Fruit fly (Drosophila melanogaster) whole organism, embryonic: ENCODE data around the gene LManV.

Experiments
- Atf6 ChIP-seq: fragments of 200-800 bp; sonication (Bioruptor generic); IDR thresholded peaks from 2 replicates; pipeline ENCODE4 v1.3.6; 2022; ENCODE audit warnings: missing biosample characterization, missing genetic modification characterization
- BtbVII ChIP-seq: fragments of 200-800 bp; sonication (Bioruptor generic); optimal IDR thresholded peaks from 3 replicates; lab custom pipeline; 2017; ENCODE audit warnings: missing biosample characterization, mild to moderate bottlenecking, missing genetic modification characterization
- CG10462 ChIP-seq: fragments of 200-800 bp; sonication (Bioruptor generic); optimal IDR thresholded peaks from 2 replicates; lab custom pipeline; 2016; ENCODE audit warnings: missing biosample characterization, missing genetic modification characterization
- CG11695 ChIP-seq: fragments of 200-800 bp; sonication (Bioruptor generic); IDR thresholded peaks from 3 replicates; pipeline ENCODE4 v1.3.6; 2022; ENCODE audit warnings: missing biosample characterization, missing genetic modification characterization
- CG12769 ChIP-seq: fragments of 200-800 bp; sonication (Bioruptor generic); optimal IDR thresholded peaks from 2 replicates; lab custom pipeline; 2019; ENCODE audit warnings: missing biosample characterization, mild to moderate bottlenecking, missing genetic modification characterization, moderate library complexity
- CG15514 ChIP-seq: fragments of 200-800 bp; sonication (Bioruptor generic); optimal IDR thresholded peaks from 3 replicates; lab custom pipeline; 2017; ENCODE audit warnings: missing biosample characterization, missing genetic modification characterization, mild to moderate bottlenecking, moderate library complexity, missing genetic modification reagents
- CG15696 ChIP-seq: fragments of 200-800 bp; sonication (Bioruptor generic); optimal IDR thresholded peaks from 2 replicates; lab custom pipeline; 2019; ENCODE audit warnings: missing biosample characterization, mild to moderate bottlenecking, missing genetic modification characterization, moderate library complexity
- CG17385 ChIP-seq: fragments of 200-800 bp; sonication (Bioruptor generic); optimal IDR thresholded peaks from 3 replicates; lab custom pipeline; 2018; ENCODE audit warnings: missing biosample characterization, mild to moderate bottlenecking, missing genetic modification characterization
- CG18619 ChIP-seq: fragments of 200-800 bp; sonication (Bioruptor generic); optimal IDR thresholded peaks from 3 replicates; lab custom pipeline; 2017; ENCODE audit warnings: missing biosample characterization, mild to moderate bottlenecking, missing genetic modification characterization
- CG30431 ChIP-seq: fragments of 200-800 bp; sonication (Bioruptor generic); optimal IDR thresholded peaks from 2 replicates; lab custom pipeline; 2017; ENCODE audit warnings: missing biosample characterization, missing genetic modification characterization
- CG3065 ChIP-seq: fragments of 200-800 bp; sonication (Bioruptor generic); optimal IDR thresholded peaks from 2 replicates; lab custom pipeline; 2016; ENCODE audit warnings: missing biosample characterization, missing genetic modification characterization
- CG33213 ChIP-seq: fragments of 200-800 bp; sonication (Bioruptor generic); optimal IDR thresholded peaks from 3 replicates; lab custom pipeline; 2016; ENCODE audit warnings: missing biosample characterization, missing genetic modification characterization
- CG4404 ChIP-seq: fragments of 200-800 bp; sonication (Bioruptor generic); IDR thresholded peaks from 2 replicates; pipeline ENCODE4 v1.3.6; 2022; ENCODE audit warnings: missing biosample characterization, missing genetic modification characterization
- CG5180 ChIP-seq: fragments of 200-800 bp; sonication (Bioruptor generic); optimal IDR thresholded peaks from 3 replicates; lab custom pipeline; 2017; ENCODE audit warnings: missing biosample characterization, missing genetic modification characterization, mild to moderate bottlenecking, moderate library complexity, missing genetic modification reagents
- CG5245 ChIP-seq: fragments of 200-800 bp; sonication (Bioruptor generic); optimal IDR thresholded peaks from 3 replicates; lab custom pipeline; 2016; ENCODE audit warnings: missing biosample characterization, missing genetic modification characterization
- CG6683 ChIP-seq: fragments of 200-800 bp; sonication (Bioruptor generic); optimal IDR thresholded peaks from 2 replicates; lab custom pipeline; 2017; ENCODE audit warnings: missing biosample characterization, mild to moderate bottlenecking, missing genetic modification characterization, missing genetic modification reagents
- CG7372 ChIP-seq: fragments of 200-800 bp; sonication (Bioruptor generic); IDR thresholded peaks from 2 replicates; pipeline ENCODE4 v1.3.6; 2022; ENCODE audit warnings: missing biosample characterization, missing genetic modification characterization
- CG8290 ChIP-seq, 3 experiments: fragments of 200-800 bp; sonication (Bioruptor generic); optimal IDR thresholded peaks; 2 replicates each; lab custom pipeline; 2016 to 2019; ENCODE audit warnings: missing biosample characterization in 3 of 3, missing genetic modification characterization in 3 of 3, mild to moderate bottlenecking in 2 of 3, moderate library complexity in 1 of 3
- CG9609 ChIP-seq: fragments of 200-800 bp; sonication (Bioruptor generic); optimal IDR thresholded peaks from 3 replicates; lab custom pipeline; 2016; ENCODE audit warnings: missing biosample characterization, missing genetic modification characterization
- CG9797 ChIP-seq: fragments of 200-800 bp; sonication (Bioruptor generic); optimal IDR thresholded peaks from 3 replicates; lab custom pipeline; 2018; ENCODE audit warnings: missing biosample characterization, mild to moderate bottlenecking, missing genetic modification characterization
- Doc3 ChIP-seq: fragments of 200-800 bp; sonication (Bioruptor generic); IDR thresholded peaks from 3 replicates; pipeline ENCODE4 v1.3.6; 2022; ENCODE audit warnings: missing biosample characterization, missing genetic modification characterization; ENCODE audit not compliant: partially characterized antibody
- Dp ChIP-seq: fragments of 200-800 bp; sonication (Bioruptor generic); optimal IDR thresholded peaks from 2 replicates; lab custom pipeline; 2018; ENCODE audit warnings: missing biosample characterization, mild to moderate bottlenecking, missing genetic modification characterization, moderate library complexity
- Drgx ChIP-seq: fragments of 200-800 bp; sonication (Bioruptor generic); IDR thresholded peaks from 2 replicates; pipeline ENCODE4 v1.3.6; 2022; ENCODE audit warnings: missing biosample characterization, missing genetic modification characterization
- E2f2 ChIP-seq: fragments of 200-800 bp; sonication (Bioruptor generic); IDR thresholded peaks from 2 replicates; pipeline ENCODE4 v1.3.6; 2022; ENCODE audit warnings: missing biosample characterization, missing genetic modification characterization
- HLH4C ChIP-seq: fragments of 200-800 bp; sonication (Bioruptor generic); IDR thresholded peaks from 3 replicates; pipeline ENCODE4 v1.3.6; 2022; ENCODE audit warnings: missing biosample characterization, missing genetic modification characterization; ENCODE audit not compliant: partially characterized antibody
- HmgD ChIP-seq: fragments of 200-800 bp; sonication (Bioruptor generic); optimal IDR thresholded peaks from 3 replicates; lab custom pipeline; 2016; ENCODE audit warnings: missing biosample characterization, missing genetic modification characterization
- MBD-R2 ChIP-seq: fragments of 200-800 bp; sonication (Bioruptor generic); IDR thresholded peaks from 2 replicates; pipeline ENCODE4 v1.3.6; 2022; ENCODE audit warnings: missing biosample characterization, missing genetic modification characterization
- Mad ChIP-seq: fragments of 200-800 bp; sonication (Bioruptor generic); optimal IDR thresholded peaks from 2 replicates; lab custom pipeline; 2016; ENCODE audit warnings: missing biosample characterization, missing genetic modification characterization
- Med ChIP-seq: fragments of 200-800 bp; sonication (Bioruptor generic); peaks from one replicate; lab custom pipeline; 2016; ENCODE audit warnings: missing biosample characterization, missing genetic modification characterization, mild to moderate bottlenecking, inconsistent platforms, moderate library complexity
- Poxn ChIP-seq: fragments of 200-800 bp; sonication (Bioruptor generic); IDR thresholded peaks from 2 replicates; pipeline ENCODE4 v1.3.6; 2022; ENCODE audit warnings: missing biosample characterization, missing genetic modification characterization
- Sox102F ChIP-seq: fragments of 200-800 bp; sonication (Bioruptor generic); optimal IDR thresholded peaks from 2 replicates; lab custom pipeline; 2018; ENCODE audit warnings: missing biosample characterization, mild to moderate bottlenecking, missing genetic modification characterization, moderate library complexity
- abd-A ChIP-seq: fragments of 200-800 bp; sonication (Bioruptor generic); optimal IDR thresholded peaks from 3 replicates; lab custom pipeline; 2019; ENCODE audit warnings: missing biosample characterization, mild to moderate bottlenecking, missing genetic modification characterization, moderate library complexity
- ac ChIP-seq: fragments of 200-800 bp; sonication (Bioruptor generic); optimal IDR thresholded peaks from 3 replicates; lab custom pipeline; 2017; ENCODE audit warnings: missing biosample characterization, mild to moderate bottlenecking, missing genetic modification characterization
- amos ChIP-seq: fragments of 200-800 bp; sonication (Bioruptor generic); IDR thresholded peaks from 2 replicates; pipeline ENCODE4 v1.3.6; 2022; ENCODE audit warnings: missing biosample characterization, missing genetic modification characterization; ENCODE audit not compliant: partially characterized antibody
- ara ChIP-seq: fragments of 200-800 bp; sonication (Bioruptor generic); IDR thresholded peaks from 2 replicates; pipeline ENCODE4 v1.3.6; 2022; ENCODE audit warnings: missing biosample characterization, missing genetic modification characterization
- br ChIP-seq: fragments of >200 bp; optimal IDR thresholded peaks from 2 replicates; lab custom pipeline; 2017
- cad ChIP-seq: fragments of >200 bp; optimal IDR thresholded peaks from 2 replicates; lab custom pipeline; 2017; ENCODE audit warnings: missing biosample characterization, missing genetic modification characterization
- danr ChIP-seq: fragments of 200-800 bp; sonication (Bioruptor generic); IDR thresholded peaks from 2 replicates; pipeline ENCODE4 v1.3.6; 2022; ENCODE audit warnings: missing biosample characterization, missing genetic modification characterization
- fu2 ChIP-seq: fragments of 200-800 bp; sonication (Bioruptor generic); optimal IDR thresholded peaks from 2 replicates; lab custom pipeline; 2016; ENCODE audit warnings: missing biosample characterization, missing genetic modification characterization
- gce ChIP-seq: fragments of 200-800 bp; sonication (Bioruptor generic); IDR thresholded peaks from 3 replicates; pipeline ENCODE4 v1.3.6; 2022; ENCODE audit warnings: missing biosample characterization, missing genetic modification characterization
- gro ChIP-seq: fragments of 200-800 bp; sonication (Bioruptor generic); optimal IDR thresholded peaks from 2 replicates; lab custom pipeline; 2016; ENCODE audit warnings: missing biosample characterization, missing genetic modification characterization
- inv ChIP-seq: fragments of 200-800 bp; sonication (Bioruptor generic); IDR thresholded peaks from 2 replicates; pipeline ENCODE4 v1.3.6; 2022; ENCODE audit warnings: missing biosample characterization, missing genetic modification characterization; ENCODE audit not compliant: partially characterized antibody
- lab ChIP-seq: fragments of 200-800 bp; sonication (Bioruptor generic); optimal IDR thresholded peaks from 3 replicates; lab custom pipeline; 2017; ENCODE audit warnings: missing biosample characterization, missing genetic modification characterization, mild to moderate bottlenecking, moderate library complexity, missing genetic modification reagents
- lola ChIP-seq, 3 experiments: fragments of >200 bp in 2 of 3; fragments of 200-800 bp in 1 of 3; sonication (Bioruptor generic) in 1 of 3; optimal IDR thresholded peaks; 2 replicates each; lab custom pipeline; 2017 to 2019; ENCODE audit warnings: missing biosample characterization in 3 of 3, missing genetic modification characterization in 3 of 3, mild to moderate bottlenecking in 1 of 3, moderate library complexity in 1 of 3
- nau ChIP-seq: fragments of 200-800 bp; sonication (Bioruptor generic); optimal IDR thresholded peaks from 3 replicates; lab custom pipeline; 2017; ENCODE audit warnings: missing biosample characterization, mild to moderate bottlenecking, missing genetic modification characterization, missing genetic modification reagents
- run ChIP-seq: fragments of 200-800 bp; sonication (Bioruptor generic); optimal IDR thresholded peaks from 3 replicates; lab custom pipeline; 2018; ENCODE audit warnings: missing biosample characterization, mild to moderate bottlenecking, missing genetic modification characterization
- sqz ChIP-seq: fragments of 200-800 bp; sonication (Bioruptor generic); optimal IDR thresholded peaks from 3 replicates; lab custom pipeline; 2018; ENCODE audit warnings: missing biosample characterization, mild to moderate bottlenecking, missing genetic modification characterization
- unc-4 ChIP-seq: fragments of 200-800 bp; sonication (Bioruptor generic); IDR thresholded peaks from 2 replicates; pipeline ENCODE4 v1.3.6; 2022; ENCODE audit warnings: missing biosample characterization, missing genetic modification characterization; ENCODE audit not compliant: partially characterized antibody
- unpg ChIP-seq: fragments of 200-800 bp; sonication (Bioruptor generic); optimal IDR thresholded peaks from 3 replicates; lab custom pipeline; 2018; ENCODE audit warnings: missing biosample characterization, mild to moderate bottlenecking, missing genetic modification characterization, moderate library complexity
- vnd ChIP-seq: fragments of 200-800 bp; sonication (Bioruptor generic); IDR thresholded peaks from 3 replicates; pipeline ENCODE4 v1.3.6; 2022; ENCODE audit warnings: missing biosample characterization, missing genetic modification characterization; ENCODE audit not compliant: partially characterized antibody

LManV gene

DNA sequence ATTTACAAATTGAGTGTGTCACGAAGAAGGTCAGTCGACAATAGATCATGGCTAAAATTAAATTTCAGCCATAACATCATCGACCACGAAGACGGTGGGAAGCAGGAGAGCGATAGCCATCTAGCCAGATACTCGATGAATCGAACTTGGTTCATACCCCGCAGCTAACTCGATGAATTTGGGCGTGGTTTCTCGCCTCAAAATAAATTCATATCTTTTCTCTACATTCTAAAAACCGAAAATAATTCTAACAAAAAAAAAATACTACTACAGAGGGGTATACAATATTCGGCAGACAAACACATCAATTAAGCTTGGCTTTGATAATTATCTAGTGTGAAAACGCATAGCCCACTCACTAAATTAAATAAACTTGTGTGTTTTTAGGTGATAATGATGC lies 43.4 kb downstream of the LManV start (continued):
- TF ChIP-seq vnd (GFP tag; lab: Robert Waterston, UW) (no peak), cad (no peak), inv (GFP tag; lab: Robert Waterston, UW) (no peak), br (lab: Kevin White, UChicago) (no peak), nau (GFP tag; lab: Kevin White, UChicago) (no peak), Drgx (GFP tag; lab: Robert Waterston, UW) (no peak), run (tag; lab: Kevin White, UChicago) (no peak), lola (GFP tag; optimal IDR thresholded peaks at IDR 0.05; lab: Kevin White, UChicago) (no peak), CG6683 (GFP tag; lab: Kevin White, UChicago) (no peak), HmgD (GFP tag; lab: Kevin White, UChicago) (no peak), CG7372 (no peak), Doc3 (no peak), CG17385 (no peak), CG4404 (no peak), CG9609 (GFP tag; lab: Kevin White, UChicago) (no peak), E2f2 (GFP tag; lab: Robert Waterston, UW) (no peak; the same call in 1 of the 2 replicates), CG3065 (GFP tag; lab: Kevin White, UChicago) (no peak), Dp (no peak), ara (GFP tag; lab: Robert Waterston, UW) (0 out of 2 replicates have a peak, but pooled peaks have one; percentile 28), abd-A (tag; lab: Kevin White, UChicago) (no peak), Sox102F (GFP tag; lab: Kevin White, UChicago) (peak; percentile 62), CG12769 (tag; lab: Kevin White, UChicago) (peak; percentile 69), Atf6 (peak; percentile 25; the same call in 1 of the 2 replicates), CG5245 (GFP tag; lab: Kevin White, UChicago) (no peak), CG10462 (GFP tag; lab: Kevin White, UChicago) (no peak), unc-4 (no peak), CG18619 (GFP tag; lab: Kevin White, UChicago) (no peak), MBD-R2 (no peak), CG15514 (GFP tag; lab: Kevin White, UChicago) (no peak), CG30431 (GFP tag; lab: Kevin White, UChicago) (no peak), Med (peak; percentile 85), fu2 (GFP tag; lab: Kevin White, UChicago) (no peak), gro (GFP tag; lab: Kevin White, UChicago) (no peak), ac (GFP tag; lab: Kevin White, UChicago) (no peak), CG9797 (GFP tag; lab: Kevin White, UChicago) (no peak), Poxn (GFP tag; lab: Robert Waterston, UW) (no peak), CG8290 (GFP tag; optimal IDR thresholded peaks at IDR 0.05; lab: Kevin White, UChicago) (no peak), CG8290 (tag; optimal IDR thresholded peaks at IDR 0.05; lab: Kevin White, UChicago) (no peak), CG11695 (no peak; the same call in 2 of the 3 replicates), CG33213 (GFP tag; lab: Kevin White, UChicago) (no peak), danr (GFP tag; lab: Robert Waterston, UW) (0 out of 2 replicates have a peak, but pooled peaks have one; percentile 31), unpg (GFP tag; lab: Kevin White, UChicago) (no peak), CG15696 (tag; lab: Kevin White, UChicago) (no peak), HLH4C (GFP tag; lab: Robert Waterston, UW) (peak; percentile 44; the same call in 1 of the 3 replicates), lab (GFP tag; lab: Kevin White, UChicago) (peak; percentile 51), sqz (GFP tag; lab: Kevin White, UChicago) (no peak), amos (no peak), CG5180 (GFP tag; lab: Kevin White, UChicago) (no peak), gce (GFP tag; lab: Robert Waterston, UW) (no peak), BtbVII (GFP tag; lab: Kevin White, UChicago) (no peak), Mad (peak; percentile 12)
